Worm (Caenorhabditis elegans) whole organism, young adult: Measurements from ENCODE around the gene gur-5.

Experiments used
- B0261.1 ChIP-seq: sonication (generic microtip); optimal IDR thresholded peaks from 2 replicates; lab custom pipeline; 2016; ENCODE audit warnings: mild to moderate bottlenecking, missing genetic modification characterization, moderate library complexity, missing compliant biosample characterization
- C06A6.2 ChIP-seq: fragments of 200-800 bp; sonication (Bioruptor generic); conservative IDR thresholded peaks from 2 replicates; pipeline ENCODE4 v1.3.6; 2022; ENCODE audit warnings: missing genetic modification characterization, missing compliant biosample characterization
- F37B4.10 ChIP-seq: fragments of 200-800 bp; sonication (Bioruptor generic); IDR thresholded peaks from 2 replicates; pipeline ENCODE4 v1.3.6; 2022; ENCODE audit warnings: missing genetic modification characterization, missing compliant biosample characterization
- F39B2.1 ChIP-seq: fragments of 200-800 bp; sonication (Bioruptor generic); IDR thresholded peaks from 2 replicates; pipeline ENCODE4 v1.3.6; 2022; ENCODE audit warnings: missing genetic modification reagents, missing genetic modification characterization, missing compliant biosample characterization
- lin-35 ChIP-seq, 3 experiments: fragments of 150-350 bp in 2 of 3; sonication (generic microtip) in 1 of 3; optimal IDR thresholded peaks; 2 replicates each; lab custom pipeline; 2014 to 2018; ENCODE audit warnings: missing biosample characterization in 3 of 3, missing genetic modification characterization in 3 of 3, missing genetic modification reagents in 3 of 3
- lsy-27 ChIP-seq: sonication (generic microtip); optimal IDR thresholded peaks from 2 replicates; lab custom pipeline; 2017; ENCODE audit warnings: missing genetic modification characterization, mild to moderate bottlenecking, missing compliant biosample characterization, antibody characterized with exemption, missing genotype, borderline replicate concordance; ENCODE audit not compliant: insufficient read depth
- nfya-2 ChIP-seq: fragments of 200-800 bp; sonication (Bioruptor generic); IDR thresholded peaks from 2 replicates; pipeline ENCODE4 v1.3.6; 2022; ENCODE audit warnings: missing genetic modification reagents, missing genetic modification characterization, missing compliant biosample characterization
- nhr-120 ChIP-seq: fragments of 200-800 bp; sonication (Bioruptor generic); IDR thresholded peaks from 2 replicates; pipeline ENCODE4 v1.3.6; 2022; ENCODE audit warnings: missing genetic modification characterization, missing compliant biosample characterization
- nhr-179 ChIP-seq: sonication (generic microtip); optimal IDR thresholded peaks from 2 replicates; lab custom pipeline; 2016; ENCODE audit warnings: mild to moderate bottlenecking, missing genetic modification characterization, missing compliant biosample characterization
- rec-8 ChIP-seq, 2 experiments: sonication (generic microtip); optimal IDR thresholded peaks; 2 replicates each; lab custom pipeline; 2016; ENCODE audit warnings: mild to moderate bottlenecking in 2 of 2, missing genetic modification characterization in 2 of 2, missing genetic modification reagents in 2 of 2, missing genotype in 2 of 2, missing biosample characterization in 1 of 2, missing compliant biosample characterization in 1 of 2, moderate library complexity in 1 of 2
- snpc-4 ChIP-seq, 5 experiments: fragments of 150-350 bp in 1 of 5; sonication (generic microtip) in 4 of 5; optimal IDR thresholded peaks; 2 replicates each; lab custom pipeline; 2014 to 2018; ENCODE audit warnings: missing genetic modification characterization in 5 of 5, missing biosample characterization in 3 of 5, antibody characterized with exemption in 2 of 5, mild to moderate bottlenecking in 2 of 5, missing compliant biosample characterization in 2 of 5, missing genotype in 2 of 5, moderate library complexity in 2 of 5, missing genetic modification reagents in 1 of 5
- tbx-9 ChIP-seq: sonication (generic microtip); optimal IDR thresholded peaks from 2 replicates; lab custom pipeline; 2016; ENCODE audit warnings: borderline replicate concordance, missing genetic modification characterization, inconsistent platforms, missing compliant biosample characterization

DNA sequence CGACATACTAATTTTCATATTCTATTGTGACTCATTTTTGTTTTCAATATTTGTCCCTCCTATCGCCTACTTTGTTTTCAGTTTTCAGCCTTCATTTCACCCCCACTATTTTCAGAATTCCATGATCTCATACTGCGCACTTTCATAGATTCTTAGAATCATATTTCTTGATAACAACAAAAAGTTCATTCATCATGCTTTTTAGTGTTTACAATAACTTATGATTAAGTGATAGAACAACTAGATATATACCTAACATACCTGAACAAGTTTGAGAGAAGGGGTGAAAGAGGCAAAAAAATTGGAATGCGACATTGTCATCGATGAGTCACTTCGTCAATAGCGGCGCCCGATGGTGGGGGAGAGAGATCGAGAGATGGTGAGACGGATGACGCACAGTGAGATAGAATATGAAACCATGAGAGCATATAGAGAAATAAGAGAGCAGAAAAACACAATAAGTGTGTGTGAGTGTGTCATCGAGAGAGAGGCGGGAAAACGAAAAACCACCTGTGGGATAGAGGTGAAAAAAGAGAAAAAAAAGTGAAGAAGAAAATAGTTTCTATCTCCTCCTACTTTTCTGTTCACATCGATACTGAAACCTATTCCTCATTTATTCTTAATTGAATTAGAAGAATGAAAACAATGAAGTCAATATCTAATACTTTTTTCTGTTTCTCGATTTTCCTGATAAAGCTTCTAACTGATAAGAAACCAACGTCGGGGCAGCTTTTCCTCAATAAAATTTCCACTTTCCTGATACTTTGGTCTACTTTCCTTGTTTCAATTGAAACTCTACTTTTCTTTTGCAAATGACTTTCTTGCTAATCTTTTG, 51.7 kb downstream of the gur-5 start:
- TF ChIP-seq rec-8 (tag; optimal IDR thresholded peaks at IDR 0.05; lab: Kevin White, UChicago) (no peak), nfya-2 (GFP tag; lab: Robert Waterston, UW) (no peak), nhr-179 (tag; lab: Kevin White, UChicago) (no peak), snpc-4 (GFP tag; optimal IDR thresholded peaks at IDR 0.05; lab: Kevin White, UChicago) (no peak), snpc-4 (tag; optimal IDR thresholded peaks at IDR 0.05; lab: Kevin White, UChicago) (peak in 2 of 4 experiments; percentile 3 to 34), lin-35 (GFP tag; optimal IDR thresholded peaks at IDR 0.05; lab: Kevin White, UChicago) (peak in 1 of 3 experiments; percentile 40), F37B4.10 (GFP tag; lab: Robert Waterston, UW) (no peak), C06A6.2 (0 out of 2 replicates have a peak, but pooled peaks have one; percentile 10), tbx-9 (no peak), B0261.1 (tag; lab: Kevin White, UChicago) (no peak), nhr-120 (no peak), lsy-27 (tag; lab: Kevin White, UChicago) (no peak), F39B2.1 (GFP tag; lab: Robert Waterston, UW) (no peak)
